Worm (Caenorhabditis elegans): ENCODE results near the gene T28C12.2.

- TF ChIP-seq R02D3.7 (tag; optimal IDR thresholded peaks at IDR 0.05), result no peak
- no peak for TF ChIP-seq lin-13 (GFP tag; optimal IDR thresholded peaks at IDR 0.05)
- TF ChIP-seq dmd-4 (tag; optimal IDR thresholded peaks at IDR 0.05), result no peak
- TF ChIP-seq nhr-77 (tag; optimal IDR thresholded peaks at IDR 0.05), result no peak
- no peak for TF ChIP-seq unc-39 (tag; optimal IDR thresholded peaks at IDR 0.05)
- no peak for TF ChIP-seq nhr-237 (tag; optimal IDR thresholded peaks at IDR 0.05)
- no peak for TF ChIP-seq aly-2 (tag; optimal IDR thresholded peaks at IDR 0.05)
- no peak for TF ChIP-seq nhr-25 (tag; optimal IDR thresholded peaks at IDR 0.05)
- TF ChIP-seq snpc-4 (tag; optimal IDR thresholded peaks at IDR 0.05), result no peak
- no peak for TF ChIP-seq egl-27 (tag; optimal IDR thresholded peaks at IDR 0.05)
- no peak for TF ChIP-seq ceh-16 (tag; optimal IDR thresholded peaks at IDR 0.05)
These were observed 37.7 kb upstream of the T28C12.2 start for ce11 chrV:6291301-6291700.

Data from whole organism, L2 larva.